Worm (Caenorhabditis elegans) whole organism, dauer: ENCODE results near the gene aldo-1.

Experiments
- unc-62 ChIP-seq: sonication (generic microtip); optimal IDR thresholded peaks from 2 replicates; lab custom pipeline; 2017; ENCODE audit warnings: missing biosample characterization, missing genetic modification reagents, missing genetic modification characterization

The aldo-1 gene

DNA sequence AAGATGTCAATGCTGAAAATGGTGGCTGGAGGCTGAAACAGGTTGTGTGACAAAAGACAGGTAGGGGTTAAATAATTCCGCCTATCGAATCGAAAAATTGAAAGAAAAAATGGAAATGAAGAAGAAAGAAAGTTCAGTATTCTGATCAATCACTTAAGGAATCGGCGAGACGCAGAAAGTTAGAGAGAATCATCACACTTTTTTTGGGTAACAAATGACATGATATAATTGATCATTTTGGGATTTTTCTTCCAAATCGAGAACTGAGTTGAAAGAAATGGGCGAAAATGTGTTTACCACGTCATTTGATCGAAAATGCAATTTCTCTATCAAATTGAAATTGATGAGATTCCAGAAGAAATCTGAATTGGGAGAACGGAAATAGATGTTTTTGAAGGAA, 8.7 kb downstream of the aldo-1 start:
- no peak for TF ChIP-seq unc-62 (GFP tag; lab: Kevin White, UChicago)

DNA sequence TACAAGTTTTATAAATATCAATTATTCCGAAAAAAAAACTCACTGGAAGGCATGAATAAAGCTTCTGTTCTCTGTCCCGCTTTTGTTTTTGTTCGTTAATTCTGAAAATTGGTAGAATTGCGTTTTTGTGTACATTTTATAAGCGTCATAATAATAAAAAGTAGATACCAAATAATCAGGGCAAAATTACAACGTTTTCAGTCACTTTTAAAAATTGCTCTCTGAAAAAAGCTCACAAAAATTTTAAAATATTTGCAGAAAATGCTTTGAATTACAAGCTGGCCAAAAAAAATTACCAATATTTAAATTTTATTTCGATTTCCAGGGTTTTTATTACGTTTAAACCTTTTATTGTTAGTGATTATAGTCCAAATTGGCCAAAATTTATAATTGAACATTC, 9.5 kb downstream of the aldo-1 start, which contains the start of gene scav-2:
scav-2 (minus strand) TSS at position 101 of the 400 bp plus-strand sequence.
- TF ChIP-seq unc-62 (GFP tag; lab: Kevin White, UChicago): no peak

DNA sequence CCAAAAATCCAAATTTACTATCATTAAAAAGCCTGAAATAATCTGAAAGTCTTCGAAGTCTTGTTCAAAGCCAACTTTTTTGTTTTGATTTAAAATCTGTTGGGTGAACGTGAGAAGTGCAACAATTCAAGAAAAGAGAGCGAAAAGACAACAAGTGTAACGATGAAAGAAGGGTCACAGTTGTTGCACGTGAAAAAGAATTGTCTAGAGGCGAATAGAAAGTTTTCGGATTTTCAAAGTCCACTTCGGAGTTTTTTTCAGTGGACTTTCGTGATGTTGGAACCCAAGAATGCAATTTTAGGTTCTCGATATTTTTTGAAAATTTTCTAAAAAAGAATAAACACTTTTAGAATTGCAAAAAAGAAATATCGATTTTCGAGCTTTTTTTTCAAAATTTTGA, 14.8 kb downstream of the aldo-1 start:
- TF ChIP-seq unc-62 (GFP tag; lab: Kevin White, UChicago): no peak

DNA sequence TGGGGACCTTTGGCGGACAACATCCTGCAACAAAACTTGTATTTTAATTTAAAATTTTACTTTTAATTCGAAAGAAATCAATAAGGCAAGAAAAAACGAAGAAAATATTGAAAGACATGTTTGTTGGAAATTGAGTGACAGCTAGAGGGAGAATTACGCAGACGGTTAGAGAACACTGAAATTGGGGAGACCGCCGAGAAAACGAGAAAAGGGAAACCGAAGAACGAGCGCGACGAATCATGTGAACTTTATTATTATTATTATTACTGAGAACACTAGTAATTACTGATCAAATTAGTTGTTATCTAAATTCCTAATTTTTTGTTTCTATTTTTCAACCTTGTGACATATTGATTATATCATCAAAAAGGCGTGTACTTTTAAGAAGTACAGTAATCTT, 15.8 kb downstream of the aldo-1 start, which contains the start of gene mmad-1:
mmad-1 (minus strand) TSS at position 24 of the 400 bp plus-strand sequence.
- no peak for TF ChIP-seq unc-62 (GFP tag; lab: Kevin White, UChicago)

DNA sequence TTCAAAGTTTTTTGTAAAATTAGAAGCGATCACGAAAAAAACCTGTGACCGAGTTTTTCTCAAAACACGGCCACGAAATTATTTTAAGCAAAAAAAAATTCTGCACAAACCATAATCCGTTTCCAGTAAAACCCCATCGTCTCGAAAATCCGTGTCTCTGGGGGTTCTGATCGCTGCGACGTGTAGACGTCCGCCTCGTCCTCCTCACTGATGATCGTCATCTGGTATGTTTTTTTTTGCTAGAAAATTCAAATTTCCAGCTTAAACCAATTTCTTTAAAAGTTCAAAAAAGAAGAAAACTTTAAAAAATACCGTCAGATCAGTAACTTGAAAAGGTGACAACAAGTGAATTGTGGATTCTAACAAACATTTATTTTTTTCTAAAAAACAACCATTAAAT, 18.2 kb downstream of the aldo-1 start, which contains the start of gene Y76A2B.4:
Y76A2B.4 (minus strand) TSS at position 241 of the 400 bp plus-strand sequence.
- no peak for TF ChIP-seq unc-62 (GFP tag; lab: Kevin White, UChicago)

DNA sequence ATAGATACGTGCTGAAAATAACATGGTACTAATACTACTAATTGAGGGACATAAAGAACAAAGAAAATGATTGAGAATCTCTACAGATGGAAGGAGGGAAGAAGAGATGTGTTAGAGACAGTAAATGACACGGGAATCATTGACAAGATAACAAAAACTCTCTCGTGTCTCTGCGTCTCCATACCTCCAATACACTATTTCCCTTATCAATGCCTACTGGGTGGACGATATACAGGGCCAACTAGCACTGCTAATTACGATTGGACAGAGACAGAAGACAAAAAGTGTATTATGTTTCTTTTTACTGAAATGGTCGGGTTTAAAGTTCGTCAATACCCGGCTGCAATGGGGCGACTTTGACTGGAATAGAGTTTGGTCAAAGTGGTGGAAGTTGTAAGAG, 20.1 kb downstream of the aldo-1 start:
- TF ChIP-seq unc-62 (GFP tag; lab: Kevin White, UChicago): no peak

DNA sequence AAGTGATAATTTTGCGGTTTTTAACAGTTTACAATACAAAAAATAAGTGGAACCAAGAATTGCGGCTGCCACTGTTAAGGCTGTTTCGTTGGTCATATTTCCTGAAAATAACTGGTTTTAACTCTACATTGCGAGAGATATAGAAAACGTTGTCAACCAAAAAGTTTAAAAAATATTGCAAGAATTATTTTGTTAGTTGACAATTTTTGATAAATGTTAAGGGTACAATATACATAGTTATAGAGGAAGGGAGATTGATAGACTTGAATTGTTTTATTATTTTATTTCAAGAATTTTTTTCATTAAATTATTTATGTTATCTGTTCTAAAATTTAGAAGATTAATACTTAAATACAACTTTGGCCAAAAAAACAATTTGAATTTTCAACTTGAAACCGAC, 21.3 kb downstream of the aldo-1 start, which contains the start of gene acs-5:
acs-5 (minus strand) TSS at position 101 of the 400 bp plus-strand sequence.
- no peak for TF ChIP-seq unc-62 (GFP tag; lab: Kevin White, UChicago)

DNA sequence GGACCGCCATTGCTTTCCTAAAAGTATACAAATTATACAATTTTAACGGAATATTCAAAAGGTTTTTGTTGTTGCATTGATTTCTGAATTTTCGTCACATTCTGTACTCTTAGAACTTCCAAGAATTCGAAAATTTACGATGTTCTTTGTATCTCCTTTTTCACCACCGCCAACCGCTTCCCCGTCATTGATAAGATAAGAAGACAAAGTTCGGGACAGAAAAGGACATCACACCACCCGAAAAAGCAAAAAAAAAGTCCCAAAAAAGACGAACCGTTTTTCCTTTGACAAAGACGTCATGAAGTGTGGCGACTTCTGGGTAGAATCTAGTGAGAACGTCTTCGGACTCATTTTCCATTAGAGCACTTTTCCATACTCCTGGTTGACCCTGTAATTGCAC, 22.3 kb downstream of the aldo-1 start:
- TF ChIP-seq unc-62 (GFP tag; lab: Kevin White, UChicago): no peak

DNA sequence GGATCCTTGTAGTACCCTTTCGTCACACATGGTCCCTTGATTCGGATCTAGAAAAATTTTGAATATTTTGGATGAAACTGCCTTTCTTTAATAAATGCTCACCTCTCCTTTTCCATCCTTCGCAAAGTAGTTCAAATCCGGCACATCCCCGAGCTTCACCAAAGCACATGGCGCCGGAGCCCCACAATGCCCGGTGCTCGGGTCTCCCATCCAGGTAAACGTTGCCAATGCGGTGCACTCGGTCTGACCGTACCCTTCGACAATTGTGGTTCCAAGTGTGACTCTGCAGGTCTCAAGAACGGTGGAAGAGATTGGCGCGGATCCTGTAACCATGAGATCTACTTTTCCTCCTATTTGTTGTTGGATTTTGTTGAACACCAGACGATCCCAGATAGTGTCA, 23.9 kb downstream of the aldo-1 start:
- TF ChIP-seq unc-62 (GFP tag; lab: Kevin White, UChicago): no peak

DNA sequence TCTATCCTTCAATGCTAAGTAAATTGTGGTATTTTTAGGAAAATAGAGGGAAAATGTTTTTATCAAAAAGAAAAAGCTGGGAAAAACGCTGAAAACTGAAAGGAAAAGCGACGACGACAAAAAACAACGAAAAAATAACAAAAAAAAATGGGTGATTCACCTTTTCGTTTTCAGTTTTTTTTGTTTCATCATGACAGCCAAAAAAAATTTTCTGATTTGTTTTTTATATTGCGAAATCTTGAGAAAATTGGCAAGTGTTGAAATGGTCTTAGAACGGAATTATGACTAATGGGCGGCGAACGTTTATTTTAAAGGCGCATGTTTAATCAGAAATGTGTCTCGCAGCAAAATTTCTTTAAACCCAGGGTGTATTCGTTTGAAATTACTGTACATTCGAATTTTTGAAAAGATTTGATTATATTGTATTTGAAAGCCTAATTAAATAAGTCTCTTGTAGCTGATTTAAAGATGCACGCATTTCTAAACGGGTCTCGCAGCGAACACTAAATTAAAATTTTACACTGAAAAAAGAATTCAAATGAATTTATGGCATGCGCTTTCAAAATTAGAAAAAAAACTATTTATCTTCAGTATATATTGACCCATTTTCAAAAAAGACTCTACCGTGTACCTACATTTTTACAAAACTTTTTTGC, 28.9 kb downstream of the aldo-1 start:
- no peak for TF ChIP-seq unc-62 (GFP tag; lab: Kevin White, UChicago)

DNA sequence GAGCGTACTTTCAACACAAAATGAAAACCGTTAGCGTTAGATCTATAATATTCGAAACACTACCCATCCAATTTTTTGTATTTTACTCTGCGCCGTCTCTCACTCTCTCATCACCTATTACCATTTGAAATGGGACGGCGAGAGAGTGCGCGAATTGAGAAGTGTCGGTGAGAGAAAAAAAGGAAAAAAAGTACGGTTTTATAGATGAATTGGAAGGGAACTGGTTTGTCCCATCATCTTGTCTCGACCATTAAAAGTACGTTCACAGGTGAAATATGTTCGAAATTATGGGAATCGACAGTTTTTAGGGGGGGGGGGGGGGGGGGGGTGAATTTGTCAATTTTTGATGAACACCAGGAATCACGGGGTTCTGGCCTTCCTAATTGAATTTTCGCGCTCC, 30.0 kb downstream of the aldo-1 start:
- TF ChIP-seq unc-62 (GFP tag; lab: Kevin White, UChicago): no peak

DNA sequence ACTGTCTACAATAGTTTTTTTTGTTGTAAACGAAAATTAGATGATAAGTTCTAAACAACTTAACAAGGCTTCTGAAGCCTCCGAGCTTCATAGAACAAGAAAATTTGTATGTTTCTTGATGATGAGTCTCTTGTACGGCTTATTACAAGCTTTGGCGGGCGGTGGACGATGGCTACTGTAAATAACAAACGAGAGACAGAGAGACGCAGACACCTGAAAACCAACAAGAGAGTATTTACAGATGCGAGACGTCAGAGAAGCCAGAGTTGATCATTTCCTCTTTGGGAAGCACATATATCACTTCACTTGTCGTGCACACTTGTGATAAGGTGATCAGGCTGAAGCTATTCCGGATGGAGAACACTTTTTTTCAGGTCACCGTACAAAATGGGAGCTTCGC, 33.9 kb downstream of the aldo-1 start:
- no peak for TF ChIP-seq unc-62 (GFP tag; lab: Kevin White, UChicago)

DNA sequence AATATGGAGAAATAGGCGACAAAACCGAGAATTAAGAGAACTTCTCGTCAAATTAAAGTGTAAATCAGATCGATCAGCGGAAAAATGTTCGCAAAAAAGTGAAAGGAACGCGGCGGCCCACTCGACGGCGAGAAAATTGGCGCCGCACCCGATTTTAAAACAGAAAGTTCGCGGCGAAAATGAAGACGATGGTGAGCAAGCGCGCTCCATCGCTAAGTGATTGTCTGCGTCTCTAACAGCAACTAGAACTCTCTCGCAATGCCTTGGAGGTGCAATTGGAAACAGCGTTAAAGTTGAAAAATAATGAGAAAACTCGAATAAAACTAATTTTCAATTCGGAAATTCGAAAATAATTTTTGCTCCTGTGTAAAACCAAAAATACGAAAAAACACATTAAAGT, 34.7 kb downstream of the aldo-1 start:
- TF ChIP-seq unc-62 (GFP tag; lab: Kevin White, UChicago): no peak

DNA sequence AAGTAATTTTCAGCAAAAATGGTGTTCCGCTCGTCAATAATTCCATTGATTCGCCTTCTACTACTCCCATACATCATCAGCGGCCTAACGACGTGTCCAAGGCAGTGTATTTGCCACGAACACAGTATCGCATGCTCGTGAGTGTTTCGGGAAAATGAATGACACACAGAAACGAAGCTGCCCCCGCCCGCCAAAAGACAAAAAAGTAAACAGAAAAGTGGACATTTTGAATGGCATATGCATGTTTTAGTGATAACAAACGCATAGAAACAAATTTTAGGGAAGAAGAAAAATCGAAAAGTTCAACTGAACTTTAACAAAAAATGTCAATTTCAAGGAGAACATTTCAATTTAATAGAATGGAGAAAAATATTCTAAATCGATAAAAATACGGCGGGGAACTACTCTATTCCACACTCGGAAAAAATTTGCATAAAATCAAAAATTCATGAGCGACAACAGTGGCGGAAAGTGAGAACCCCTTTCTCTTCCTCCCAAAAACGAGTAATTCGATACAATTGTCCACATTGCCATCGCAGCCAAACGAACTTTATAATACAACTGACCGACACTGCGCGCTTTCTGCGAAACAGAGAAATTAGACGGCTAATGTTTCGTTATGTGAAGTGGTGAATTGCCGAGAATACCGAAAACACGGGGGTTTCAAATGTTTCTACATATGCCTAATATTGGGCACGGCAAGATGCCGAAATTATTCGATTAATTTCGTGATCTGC, 36.1 kb downstream of the aldo-1 start:
- TF ChIP-seq unc-62 (GFP tag; lab: Kevin White, UChicago): no peak

DNA sequence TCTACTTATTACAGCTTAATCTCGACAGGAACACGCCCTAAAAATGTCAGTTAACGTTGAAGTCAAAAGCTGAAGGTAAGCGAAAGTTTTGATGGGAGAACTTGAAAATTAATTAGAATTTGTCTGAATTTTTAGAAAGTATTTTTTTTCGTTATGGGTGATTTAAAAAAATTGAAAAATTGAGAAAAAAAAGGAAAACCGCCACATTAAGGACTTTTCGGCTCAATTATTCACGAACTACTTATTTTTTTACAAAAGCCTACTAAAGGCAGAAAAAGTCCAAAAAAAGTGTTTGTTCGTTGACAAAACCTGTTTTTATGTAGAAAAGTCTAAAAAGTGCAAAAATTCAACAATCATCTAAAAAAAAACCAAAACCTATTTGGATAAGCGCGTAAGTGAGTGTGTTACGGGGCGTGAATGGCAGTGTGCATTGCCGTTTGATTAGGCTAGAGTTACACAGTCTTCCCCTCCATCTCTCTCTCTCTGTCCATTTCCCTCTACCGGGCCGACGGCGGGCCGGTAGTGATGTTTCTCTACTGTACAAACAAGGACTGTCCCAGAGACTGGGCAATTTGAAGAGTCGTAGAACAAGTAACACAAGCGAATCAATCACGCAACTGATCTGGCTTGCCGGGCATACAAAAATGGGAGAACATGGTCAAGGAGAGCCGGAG, 37.2 kb downstream of the aldo-1 start, which contains the start of gene lron-13:
lron-13 (plus strand) TSS at position 15 of the 674 bp plus-strand sequence.
- no peak for TF ChIP-seq unc-62 (GFP tag; lab: Kevin White, UChicago)

DNA sequence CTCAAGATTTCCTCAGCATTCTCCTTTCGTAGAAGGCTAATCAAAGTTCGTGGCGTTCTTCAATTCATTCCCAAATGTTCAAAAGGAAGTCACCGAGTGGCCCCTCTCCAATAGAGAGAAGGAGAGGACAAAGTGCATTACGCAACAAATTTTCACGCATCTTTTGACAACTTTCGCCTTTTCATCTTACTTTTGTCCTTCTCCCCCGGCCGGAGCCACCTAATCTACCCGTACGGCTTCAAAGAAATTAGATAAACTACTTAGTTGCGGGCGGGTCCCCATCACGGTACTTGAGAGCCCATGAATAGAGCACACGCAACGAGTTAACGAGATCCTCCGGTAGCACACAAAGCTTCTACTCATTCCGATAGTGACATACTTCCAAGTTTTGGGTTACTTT, 38.0 kb downstream of the aldo-1 start:
- TF ChIP-seq unc-62 (GFP tag; lab: Kevin White, UChicago): no peak
